Comparison of ENCODE assay signal across 1 fruit fly cellular context in genomic region chr2L:20917235-20918055, dm6.
TF ChIP-seq lines count a peak whose summit lies in the region.

No protein-coding gene starts in this region.

TF ChIP-seq in whole organism, embryonic, 481 proteins besides CTCF, POLR2A, EP300 and RAD21 (continued from another document and continues in another):
- TF ChIP-seq ATbp (GFP tag; optimal IDR thresholded peaks at IDR 0.05; lab: Kevin White, UChicago) (peak; percentile 42), CG8089 (GFP tag; optimal IDR thresholded peaks at IDR 0.05; lab: Kevin White, UChicago) (no peak), row (GFP tag; IDR thresholded peaks at IDR 0.05; lab: Robert Waterston, UW) (peak; percentile 82), CG30431 (GFP tag; optimal IDR thresholded peaks at IDR 0.05; lab: Kevin White, UChicago) (peak; percentile 30), sc (optimal IDR thresholded peaks at IDR 0.05; lab: Kevin White, UChicago) (no peak), sc (GFP tag; optimal IDR thresholded peaks at IDR 0.05; lab: Kevin White, UChicago) (peak; percentile 48), CG16815 (GFP tag; optimal IDR thresholded peaks at IDR 0.05; lab: Kevin White, UChicago) (peak; percentile 77), Spps (tag; optimal IDR thresholded peaks at IDR 0.05; lab: Kevin White, UChicago) (peak; percentile 83), Pdp1 (GFP tag; optimal IDR thresholded peaks at IDR 0.05; lab: Kevin White, UChicago) (peak in 1 of 2 experiments; percentile 34), CG31388 (GFP tag; optimal IDR thresholded peaks at IDR 0.05; lab: Kevin White, UChicago) (peak; percentile 14), CG10543 (GFP tag; optimal IDR thresholded peaks at IDR 0.05; lab: Kevin White, UChicago) (peak; percentile 36), dmrt99B (tag; optimal IDR thresholded peaks at IDR 0.05; lab: Kevin White, UChicago) (peak; percentile 95), CG8478 (optimal IDR thresholded peaks at IDR 0.05; lab: Kevin White, UChicago) (no peak), shn (GFP tag; optimal IDR thresholded peaks at IDR 0.05; lab: Kevin White, UChicago) (peak; percentile 47), sob (GFP tag; IDR thresholded peaks at IDR 0.05; lab: Robert Waterston, UW) (no peak), jing (GFP tag; optimal IDR thresholded peaks at IDR 0.05; lab: Kevin White, UChicago) (peak; percentile 22), Dip3 (GFP tag; optimal IDR thresholded peaks at IDR 0.05; lab: Kevin White, UChicago) (no peak), stc (GFP tag; IDR thresholded peaks at IDR 0.05; lab: Robert Waterston, UW) (peak; percentile 90), CG12299 (tag; optimal IDR thresholded peaks at IDR 0.05; lab: Kevin White, UChicago) (peak; percentile 71), CG31441 (GFP tag; IDR thresholded peaks at IDR 0.05; lab: Robert Waterston, UW) (peak; percentile 96), cas (GFP tag; IDR thresholded peaks at IDR 0.05; lab: Robert Waterston, UW) (peak; percentile 61), cwo (GFP tag; optimal IDR thresholded peaks at IDR 0.05; lab: Kevin White, UChicago) (peak; percentile 91), Rx (GFP tag; IDR thresholded peaks at IDR 0.05; lab: Robert Waterston, UW) (peak; percentile 81), sens-2 (GFP tag; IDR thresholded peaks at IDR 0.05; lab: Robert Waterston, UW) (no peak), Tbp (GFP tag; optimal IDR thresholded peaks at IDR 0.05; lab: Kevin White, UChicago) (no peak), Lhr (GFP tag; optimal IDR thresholded peaks at IDR 0.05; lab: Kevin White, UChicago) (peak; percentile 15), ab (GFP tag; optimal IDR thresholded peaks at IDR 0.05; lab: Kevin White, UChicago) (no peak), CoRest (tag; optimal IDR thresholded peaks at IDR 0.05; lab: Kevin White, UChicago) (peak; percentile 84), YL-1 (GFP tag; optimal IDR thresholded peaks at IDR 0.05; lab: Kevin White, UChicago) (no peak), CG2889 (GFP tag; IDR thresholded peaks at IDR 0.05; lab: Robert Waterston, UW) (no peak), CG7271 (tag; optimal IDR thresholded peaks at IDR 0.05; lab: Kevin White, UChicago) (peak; percentile 69), CG4360 (GFP tag; IDR thresholded peaks at IDR 0.05; lab: Robert Waterston, UW) (no peak), usp (GFP tag; optimal IDR thresholded peaks at IDR 0.05; lab: Kevin White, UChicago) (no peak), prd (optimal IDR thresholded peaks at IDR 0.05; lab: Kevin White, UChicago) (no peak), prd (GFP tag; IDR thresholded peaks at IDR 0.05; lab: Robert Waterston, UW) (peak; percentile 90; the same call in 2 of the 3 replicates), Ptx1 (GFP tag; IDR thresholded peaks at IDR 0.05; lab: Robert Waterston, UW) (peak; percentile 62; the same call in 1 of the 2 replicates), NC2α (GFP tag; optimal IDR thresholded peaks at IDR 0.05; lab: Kevin White, UChicago) (no peak), gro (GFP tag; optimal IDR thresholded peaks at IDR 0.05; lab: Kevin White, UChicago) (no peak), HLHmδ (GFP tag; optimal IDR thresholded peaks at IDR 0.05; lab: Kevin White, UChicago) (no peak), gsb (GFP tag; IDR thresholded peaks at IDR 0.05; lab: Robert Waterston, UW) (peak; percentile 88), Bgb (GFP tag; IDR thresholded peaks at IDR 0.05; lab: Robert Waterston, UW; ENCODE audit: partially characterized antibody) (no peak), onecut (GFP tag; IDR thresholded peaks at IDR 0.05; lab: Robert Waterston, UW) (peak; percentile 79; the same call in 1 of the 2 replicates), ato (GFP tag; IDR thresholded peaks at IDR 0.05; lab: Robert Waterston, UW; ENCODE audit: partially characterized antibody) (no peak), bbx (GFP tag; IDR thresholded peaks at IDR 0.05; lab: Robert Waterston, UW; ENCODE audit: partially characterized antibody) (no peak), CG33213 (GFP tag; optimal IDR thresholded peaks at IDR 0.05; lab: Kevin White, UChicago) (no peak), cad (GFP tag; optimal IDR thresholded peaks at IDR 0.05; lab: Kevin White, UChicago) (no peak), Ets97D (GFP tag; optimal IDR thresholded peaks at IDR 0.05; lab: Kevin White, UChicago) (no peak), Ada2b (GFP tag; IDR thresholded peaks at IDR 0.05; lab: Robert Waterston, UW) (peak; percentile 88), CG4328 (GFP tag; optimal IDR thresholded peaks at IDR 0.05; lab: Kevin White, UChicago) (peak; percentile 89), ind (GFP tag; optimal IDR thresholded peaks at IDR 0.05; lab: Kevin White, UChicago) (peak; percentile 93), tll (GFP tag; optimal IDR thresholded peaks at IDR 0.05; lab: Kevin White, UChicago) (no peak), grau (tag; optimal IDR thresholded peaks at IDR 0.05; lab: Kevin White, UChicago) (peak; percentile 82), chinmo (GFP tag; IDR thresholded peaks at IDR 0.05; lab: Robert Waterston, UW; ENCODE audit: partially characterized antibody) (0 out of 4 replicates have a peak, but pooled peaks have one; percentile 76), CG6813 (GFP tag; optimal IDR thresholded peaks at IDR 0.05; lab: Kevin White, UChicago) (peak; percentile 87), CG17328 (GFP tag; IDR thresholded peaks at IDR 0.05; lab: Robert Waterston, UW) (peak; percentile 62), Dek (tag; optimal IDR thresholded peaks at IDR 0.05; lab: Kevin White, UChicago) (peak; percentile 48), Meics (GFP tag; optimal IDR thresholded peaks at IDR 0.05; lab: Kevin White, UChicago) (peak; percentile 97), Awh (GFP tag; IDR thresholded peaks at IDR 0.05; lab: Robert Waterston, UW) (peak; percentile 84), Blimp-1 (GFP tag; optimal IDR thresholded peaks at IDR 0.05; lab: Kevin White, UChicago) (peak; percentile 91), HmgZ (tag; optimal IDR thresholded peaks at IDR 0.05; lab: Kevin White, UChicago) (no peak), Hmr (GFP tag; optimal IDR thresholded peaks at IDR 0.05; lab: Kevin White, UChicago) (peak; percentile 64), kah (GFP tag; optimal IDR thresholded peaks at IDR 0.05; lab: Kevin White, UChicago) (peak; percentile 75), CkIIα-i1 (GFP tag; IDR thresholded peaks at IDR 0.05; lab: Robert Waterston, UW) (no peak), yki (optimal IDR thresholded peaks at IDR 0.05; lab: Kevin White, UChicago) (no peak), Jarid2 (GFP tag; optimal IDR thresholded peaks at IDR 0.05; lab: Kevin White, UChicago) (peak; percentile 73), CG32532 (GFP tag; IDR thresholded peaks at IDR 0.05; lab: Robert Waterston, UW) (peak; percentile 91), CG17385 (GFP tag; optimal IDR thresholded peaks at IDR 0.05; lab: Kevin White, UChicago) (peak; percentile 54), Atf-2 (GFP tag; optimal IDR thresholded peaks at IDR 0.05; lab: Kevin White, UChicago) (peak; percentile 53), Gsc (GFP tag; IDR thresholded peaks at IDR 0.05; lab: Robert Waterston, UW) (no peak; the same call in 1 of the 2 replicates), lmd (GFP tag; IDR thresholded peaks at IDR 0.05; lab: Robert Waterston, UW) (peak; percentile 70), luna (GFP tag; optimal IDR thresholded peaks at IDR 0.05; lab: Kevin White, UChicago) (no peak), tio (GFP tag; optimal IDR thresholded peaks at IDR 0.05; lab: Kevin White, UChicago) (peak; percentile 71), salm (tag; optimal IDR thresholded peaks at IDR 0.05; lab: Kevin White, UChicago) (peak; percentile 4), aop (GFP tag; IDR thresholded peaks at IDR 0.05; lab: Robert Waterston, UW) (no peak), pan (optimal IDR thresholded peaks at IDR 0.05; lab: Kevin White, UChicago) (no peak), pan (GFP tag; optimal IDR thresholded peaks at IDR 0.05 in 1 of 2, IDR thresholded peaks at IDR 0.05 in 1 of 2) (peak in 1 of 2 experiments; percentile 92), tgo (GFP tag; IDR thresholded peaks at IDR 0.05; lab: Robert Waterston, UW) (peak; percentile 49; the same call in 2 of the 3 replicates), CG10321 (GFP tag; IDR thresholded peaks at IDR 0.05; lab: Robert Waterston, UW) (no peak), CG15479 (GFP tag; optimal IDR thresholded peaks at IDR 0.05; lab: Kevin White, UChicago) (no peak), HLH54F (GFP tag; optimal IDR thresholded peaks at IDR 0.05; lab: Kevin White, UChicago) (peak; percentile 44), CG11695 (GFP tag; IDR thresholded peaks at IDR 0.05; lab: Robert Waterston, UW) (peak; percentile 91), CG32767 (GFP tag; IDR thresholded peaks at IDR 0.05; lab: Robert Waterston, UW) (peak; percentile 49), Max (GFP tag; optimal IDR thresholded peaks at IDR 0.05; lab: Kevin White, UChicago) (peak; percentile 18), Six4 (GFP tag; optimal IDR thresholded peaks at IDR 0.05; lab: Kevin White, UChicago) (peak; percentile 86), Chrac-16 (GFP tag; optimal IDR thresholded peaks at IDR 0.05; lab: Kevin White, UChicago) (peak; percentile 46), fd96Cb (tag; optimal IDR thresholded peaks at IDR 0.05; lab: Kevin White, UChicago) (peak; percentile 93), CG11696 (GFP tag; IDR thresholded peaks at IDR 0.05; lab: Robert Waterston, UW) (peak; percentile 75), CG4424 (GFP tag; optimal IDR thresholded peaks at IDR 0.05; lab: Kevin White, UChicago) (peak; percentile 95), CG17186 (GFP tag; optimal IDR thresholded peaks at IDR 0.05; lab: Kevin White, UChicago) (peak; percentile 81), mld (GFP tag; IDR thresholded peaks at IDR 0.05; lab: Robert Waterston, UW; ENCODE audit: partially characterized antibody) (no peak), gcm2 (GFP tag; optimal IDR thresholded peaks at IDR 0.05; lab: Kevin White, UChicago) (no peak), gcm (GFP tag; optimal IDR thresholded peaks at IDR 0.05; lab: Kevin White, UChicago) (peak; percentile 44), amos (GFP tag; IDR thresholded peaks at IDR 0.05; lab: Robert Waterston, UW; ENCODE audit: partially characterized antibody) (peak; percentile 24; the same call in 1 of the 2 replicates), Hmx (GFP tag; optimal IDR thresholded peaks at IDR 0.05; lab: Kevin White, UChicago) (peak; percentile 67), Asciz (GFP tag; optimal IDR thresholded peaks at IDR 0.05; lab: Kevin White, UChicago) (peak; percentile 91), CG9727 (GFP tag; optimal IDR thresholded peaks at IDR 0.05; lab: Kevin White, UChicago) (peak; percentile 80), maf-S (GFP tag; optimal IDR thresholded peaks at IDR 0.05; lab: Kevin White, UChicago) (peak; percentile 32), fd102C (GFP tag; optimal IDR thresholded peaks at IDR 0.05; lab: Kevin White, UChicago) (no peak), fu2 (GFP tag; optimal IDR thresholded peaks at IDR 0.05; lab: Kevin White, UChicago) (no peak), Hr39 (optimal IDR thresholded peaks at IDR 0.05; lab: Kevin White, UChicago) (no peak), CG3163 (GFP tag; optimal IDR thresholded peaks at IDR 0.05; lab: Kevin White, UChicago) (no peak), CG10979 (tag; optimal IDR thresholded peaks at IDR 0.05; lab: Kevin White, UChicago) (peak; percentile 90), dan (GFP tag; IDR thresholded peaks at IDR 0.05; lab: Robert Waterston, UW) (peak; percentile 11; the same call in 1 of the 2 replicates), exex (tag; optimal IDR thresholded peaks at IDR 0.05; lab: Kevin White, UChicago) (peak; percentile 79), caup (GFP tag; optimal IDR thresholded peaks at IDR 0.05; lab: Kevin White, UChicago; ENCODE audit: severe bottlenecking) (peak; percentile 60), Nf-YC (tag; optimal IDR thresholded peaks at IDR 0.05; lab: Kevin White, UChicago) (peak; percentile 87), zf30C (GFP tag; optimal IDR thresholded peaks at IDR 0.05; lab: Kevin White, UChicago) (no peak), bsh (GFP tag; optimal IDR thresholded peaks at IDR 0.05; lab: Kevin White, UChicago) (peak; percentile 24 to 71), br (optimal IDR thresholded peaks at IDR 0.05; lab: Kevin White, UChicago) (no peak), CG17612 (GFP tag; IDR thresholded peaks at IDR 0.05; lab: Robert Waterston, UW) (peak; percentile 82), CG10654 (GFP tag; optimal IDR thresholded peaks at IDR 0.05; lab: Kevin White, UChicago) (peak; percentile 82), Bdp1 (GFP tag; optimal IDR thresholded peaks at IDR 0.05; lab: Kevin White, UChicago) (peak; percentile 1), NFAT (GFP tag; IDR thresholded peaks at IDR 0.05; lab: Robert Waterston, UW) (peak; percentile 77), chif (GFP tag; optimal IDR thresholded peaks at IDR 0.05; lab: Kevin White, UChicago) (peak in 1 of 2 experiments; percentile 2), Ets65A (GFP tag; lab: Kevin White, UChicago) (peak; percentile 93), CG3065 (GFP tag; optimal IDR thresholded peaks at IDR 0.05; lab: Kevin White, UChicago) (no peak), CG10959 (GFP tag; IDR thresholded peaks at IDR 0.05; lab: Robert Waterston, UW) (peak; percentile 37), CG30403 (GFP tag; optimal IDR thresholded peaks at IDR 0.05; lab: Kevin White, UChicago) (peak; percentile 85), wek (GFP tag; optimal IDR thresholded peaks at IDR 0.05; lab: Kevin White, UChicago) (no peak), Dll (GFP tag; IDR thresholded peaks at IDR 0.05; lab: Robert Waterston, UW; ENCODE audit: partially characterized antibody) (0 out of 4 replicates have a peak, but pooled peaks have one; percentile 15), NK7.1 (GFP tag; optimal IDR thresholded peaks at IDR 0.05; lab: Kevin White, UChicago) (no peak), vvl (GFP tag; IDR thresholded peaks at IDR 0.05; lab: Robert Waterston, UW) (peak; percentile 24; the same call in 1 of the 2 replicates), btn (GFP tag; optimal IDR thresholded peaks at IDR 0.05; lab: Kevin White, UChicago) (no peak), CG12659 (GFP tag; optimal IDR thresholded peaks at IDR 0.05; lab: Kevin White, UChicago) (peak; percentile 51), Hr3 (GFP tag; optimal IDR thresholded peaks at IDR 0.05; lab: Kevin White, UChicago) (peak; percentile 70), ase (GFP tag; IDR thresholded peaks at IDR 0.05; lab: Robert Waterston, UW) (peak; percentile 75), CG6254 (GFP tag; optimal IDR thresholded peaks at IDR 0.05; lab: Kevin White, UChicago) (peak; percentile 81), CG13775 (GFP tag; optimal IDR thresholded peaks at IDR 0.05; lab: Kevin White, UChicago) (peak; percentile 80), Hsf (GFP tag; optimal IDR thresholded peaks at IDR 0.05; lab: Kevin White, UChicago) (peak; percentile 7), ara (GFP tag; IDR thresholded peaks at IDR 0.05; lab: Robert Waterston, UW) (no peak), Hr78 (GFP tag; optimal IDR thresholded peaks at IDR 0.05; lab: Kevin White, UChicago) (peak in 1 of 2 experiments; percentile 46), CG12391 (tag; optimal IDR thresholded peaks at IDR 0.05; lab: Kevin White, UChicago) (peak; percentile 73)
